Fruit fly (Drosophila melanogaster) whole organism, embryonic: Measurements from ENCODE around the gene Nse4.
A peak's percentile ranks its signal among the peaks of the same experiment; 100 is the strongest.

ENCODE experiments used
- Aef1 ChIP-seq: fragments of 200-800 bp; sonication (Bioruptor generic); IDR thresholded peaks from 3 replicates; pipeline ENCODE4 v1.3.6; 2022; ENCODE audit warnings: missing biosample characterization, missing genetic modification characterization
- BtbVII ChIP-seq: fragments of 200-800 bp; sonication (Bioruptor generic); optimal IDR thresholded peaks from 3 replicates; lab custom pipeline; 2017; ENCODE audit warnings: missing biosample characterization, mild to moderate bottlenecking, missing genetic modification characterization
- CG10979 ChIP-seq: fragments of 200-800 bp; sonication (Bioruptor generic); optimal IDR thresholded peaks from 2 replicates; lab custom pipeline; 2018; ENCODE audit warnings: missing biosample characterization, mild to moderate bottlenecking, missing genetic modification characterization, moderate library complexity
- CG11085 ChIP-seq: fragments of 200-800 bp; sonication (Bioruptor generic); IDR thresholded peaks from 2 replicates; pipeline ENCODE4 v1.3.6; 2022; ENCODE audit warnings: missing biosample characterization, missing genetic modification characterization
- CG12744 ChIP-seq: fragments of 200-800 bp; sonication (Bioruptor generic); optimal IDR thresholded peaks from 2 replicates; lab custom pipeline; 2016; ENCODE audit warnings: missing biosample characterization, missing genetic modification characterization
- CG14014 ChIP-seq: fragments of 200-800 bp; sonication (Bioruptor generic); IDR thresholded peaks from 2 replicates; pipeline ENCODE4 v1.3.6; 2022; ENCODE audit warnings: missing biosample characterization, missing genetic modification characterization
- CG15073 ChIP-seq: fragments of 200-800 bp; sonication (Bioruptor generic); optimal IDR thresholded peaks from 2 replicates; lab custom pipeline; 2016; ENCODE audit warnings: missing biosample characterization, missing genetic modification characterization
- CG1602 ChIP-seq: fragments of 200-800 bp; sonication (Bioruptor generic); optimal IDR thresholded peaks from 3 replicates; lab custom pipeline; 2016; ENCODE audit warnings: missing biosample characterization, missing genetic modification characterization
- CG1603 ChIP-seq: fragments of 200-800 bp; sonication (Bioruptor generic); optimal IDR thresholded peaks from 2 replicates; lab custom pipeline; 2019; ENCODE audit warnings: missing biosample characterization, mild to moderate bottlenecking, missing genetic modification characterization, moderate library complexity
- CG17328 ChIP-seq: fragments of 200-800 bp; sonication (Bioruptor generic); IDR thresholded peaks from 2 replicates; pipeline ENCODE4 v1.3.6; 2022; ENCODE audit warnings: missing biosample characterization, missing genetic modification characterization
- CG17385 ChIP-seq: fragments of 200-800 bp; sonication (Bioruptor generic); optimal IDR thresholded peaks from 3 replicates; lab custom pipeline; 2018; ENCODE audit warnings: missing biosample characterization, mild to moderate bottlenecking, missing genetic modification characterization
- CG17829 ChIP-seq: fragments of 200-800 bp; optimal IDR thresholded peaks from 2 replicates; lab custom pipeline; 2019; ENCODE audit warnings: missing biosample characterization, mild to moderate bottlenecking, missing genetic modification characterization, moderate library complexity
- CG18262 ChIP-seq: fragments of 200-800 bp; optimal IDR thresholded peaks from 3 replicates; lab custom pipeline; 2019; ENCODE audit warnings: missing biosample characterization, mild to moderate bottlenecking, missing genetic modification characterization, moderate library complexity
- CG31224 ChIP-seq: fragments of 200-800 bp; sonication (Bioruptor generic); IDR thresholded peaks from 2 replicates; pipeline ENCODE4 v1.3.6; 2022; ENCODE audit warnings: missing biosample characterization, missing genetic modification characterization
- CG33213 ChIP-seq: fragments of 200-800 bp; sonication (Bioruptor generic); optimal IDR thresholded peaks from 3 replicates; lab custom pipeline; 2016; ENCODE audit warnings: missing biosample characterization, missing genetic modification characterization
- CG3726 ChIP-seq: fragments of 200-800 bp; sonication (Bioruptor generic); IDR thresholded peaks from 3 replicates; pipeline ENCODE4, ENCODE4 v1.3.6; 2022; ENCODE audit warnings: missing biosample characterization, missing genetic modification characterization
- CG43689 ChIP-seq: fragments of 200-800 bp; sonication (Bioruptor generic); IDR thresholded peaks from 2 replicates; pipeline ENCODE4 v1.3.6; 2022; ENCODE audit warnings: missing biosample characterization, missing genetic modification characterization
- CG4617 ChIP-seq: fragments of 200-800 bp; sonication (Bioruptor generic); optimal IDR thresholded peaks from 3 replicates; lab custom pipeline; 2016; ENCODE audit warnings: missing biosample characterization, missing genetic modification characterization, borderline replicate concordance
- CG7556 ChIP-seq: fragments of 200-800 bp; sonication (Bioruptor generic); optimal IDR thresholded peaks from 2 replicates; lab custom pipeline; 2017; ENCODE audit warnings: missing biosample characterization, mild to moderate bottlenecking, missing genetic modification characterization
- CG8924 ChIP-seq: fragments of 200-800 bp; optimal IDR thresholded peaks from 3 replicates; lab custom pipeline; 2019; ENCODE audit warnings: missing biosample characterization, mild to moderate bottlenecking, missing genetic modification characterization, moderate library complexity
- CG9437 ChIP-seq: fragments of 200-800 bp; sonication (Bioruptor generic); optimal IDR thresholded peaks from 2 replicates; lab custom pipeline; 2018; ENCODE audit warnings: missing biosample characterization, mild to moderate bottlenecking, missing genetic modification characterization
- CG9817 ChIP-seq: fragments of 200-800 bp; sonication (Bioruptor generic); optimal IDR thresholded peaks from 2 replicates; lab custom pipeline; 2018; ENCODE audit warnings: missing biosample characterization, mild to moderate bottlenecking, missing genetic modification characterization, moderate library complexity
- D19A ChIP-seq: fragments of 200-800 bp; optimal IDR thresholded peaks from 3 replicates; lab custom pipeline; 2019; ENCODE audit warnings: missing biosample characterization, mild to moderate bottlenecking, missing genetic modification characterization, moderate library complexity
- Dp ChIP-seq: fragments of 200-800 bp; sonication (Bioruptor generic); optimal IDR thresholded peaks from 2 replicates; lab custom pipeline; 2018; ENCODE audit warnings: missing biosample characterization, mild to moderate bottlenecking, missing genetic modification characterization, moderate library complexity
- Hr39 ChIP-seq: fragments of >200 bp; optimal IDR thresholded peaks from 2 replicates; lab custom pipeline; 2017
- MBD-R2 ChIP-seq: fragments of 200-800 bp; sonication (Bioruptor generic); IDR thresholded peaks from 2 replicates; pipeline ENCODE4 v1.3.6; 2022; ENCODE audit warnings: missing biosample characterization, missing genetic modification characterization
- Rfx ChIP-seq: fragments of 200-800 bp; sonication (Bioruptor generic); IDR thresholded peaks from 2 replicates; pipeline ENCODE4 v1.3.6; 2022; ENCODE audit warnings: missing biosample characterization, missing genetic modification characterization
- Sox100B ChIP-seq: fragments of 200-800 bp; sonication (Bioruptor generic); optimal IDR thresholded peaks from 3 replicates; lab custom pipeline; 2018; ENCODE audit warnings: missing biosample characterization, mild to moderate bottlenecking, missing genetic modification characterization
- YL-1 ChIP-seq: fragments of 200-800 bp; sonication (Bioruptor generic); optimal IDR thresholded peaks from 3 replicates; lab custom pipeline; 2017; ENCODE audit warnings: missing biosample characterization, mild to moderate bottlenecking, missing genetic modification characterization
- az2 ChIP-seq: fragments of 200-800 bp; sonication (Bioruptor generic); optimal IDR thresholded peaks from 3 replicates; lab custom pipeline; 2016; ENCODE audit warnings: missing biosample characterization, missing genetic modification characterization
- bbx ChIP-seq: fragments of 200-800 bp; sonication (Bioruptor generic); IDR thresholded peaks from 2 replicates; pipeline ENCODE4 v1.3.6; 2022; ENCODE audit warnings: missing biosample characterization, missing genetic modification characterization; ENCODE audit not compliant: partially characterized antibody
- chn ChIP-seq: fragments of 200-800 bp; sonication (Bioruptor generic); optimal IDR thresholded peaks from 2 replicates; lab custom pipeline; 2016; ENCODE audit warnings: missing biosample characterization, missing genetic modification characterization
- disco-r ChIP-seq: fragments of 200-800 bp; sonication (Bioruptor generic); optimal IDR thresholded peaks from 2 replicates; lab custom pipeline; 2016; ENCODE audit warnings: missing biosample characterization, missing genetic modification characterization
- dpn ChIP-seq, 2 experiments: fragments of 200-800 bp; sonication (Bioruptor generic); optimal IDR thresholded peaks; 3 replicates each; lab custom pipeline; 2016; ENCODE audit warnings: missing biosample characterization in 2 of 2, missing genetic modification characterization in 2 of 2
- emc ChIP-seq: fragments of 200-800 bp; sonication (Bioruptor generic); optimal IDR thresholded peaks from 2 replicates; lab custom pipeline; 2016; ENCODE audit warnings: missing biosample characterization, missing genetic modification characterization
- eyg ChIP-seq: fragments of 200-800 bp; sonication (Bioruptor generic); optimal IDR thresholded peaks from 3 replicates; lab custom pipeline; 2016; ENCODE audit warnings: missing biosample characterization, missing genetic modification characterization
- hkb ChIP-seq, 2 experiments: fragments of 200-800 bp in 1 of 2; fragments of >200 bp in 1 of 2; sonication (Bioruptor generic) in 1 of 2; IDR thresholded peaks in 1 of 2; optimal IDR thresholded peaks in 1 of 2; 2 replicates each; pipeline versions ENCODE4 v1.3.6 to Lab custom; 2017 to 2022; ENCODE audit warnings: missing biosample characterization in 1 of 2, missing genetic modification characterization in 1 of 2
- lbe ChIP-seq: fragments of 200-800 bp; sonication (Bioruptor generic); optimal IDR thresholded peaks from 2 replicates; lab custom pipeline; 2016; ENCODE audit warnings: missing biosample characterization, mild to moderate bottlenecking, missing genetic modification characterization
- mirr ChIP-seq: fragments of 200-800 bp; sonication (Bioruptor generic); optimal IDR thresholded peaks from 3 replicates; lab custom pipeline; 2018; ENCODE audit warnings: missing biosample characterization, mild to moderate bottlenecking, missing genetic modification characterization
- oc ChIP-seq: fragments of 200-800 bp; sonication (Bioruptor generic); optimal IDR thresholded peaks from 2 replicates; lab custom pipeline; 2018; ENCODE audit warnings: missing biosample characterization, mild to moderate bottlenecking, missing genetic modification characterization, moderate library complexity
- otp ChIP-seq: fragments of 200-800 bp; sonication (Bioruptor generic); IDR thresholded peaks from 3 replicates; pipeline ENCODE4, ENCODE4 v1.3.6; 2022; ENCODE audit warnings: missing biosample characterization, missing genetic modification characterization
- phol ChIP-seq: fragments of 200-800 bp; sonication (Bioruptor generic); optimal IDR thresholded peaks from 3 replicates; lab custom pipeline; 2018; ENCODE audit warnings: missing biosample characterization, mild to moderate bottlenecking, missing genetic modification characterization, moderate library complexity
- prd ChIP-seq, 3 experiments: fragments of >200 bp in 2 of 3; fragments of 200-800 bp in 1 of 3; sonication (Bioruptor generic) in 1 of 3; optimal IDR thresholded peaks in 2 of 3; IDR thresholded peaks in 1 of 3; 2 replicates in 2 of 3; 3 replicates in 1 of 3; pipeline versions ENCODE4 v1.3.6 to Lab custom; 2017 to 2022; ENCODE audit warnings: missing biosample characterization in 1 of 3, missing genetic modification characterization in 1 of 3
- salm ChIP-seq: fragments of 200-800 bp; sonication (Bioruptor generic); optimal IDR thresholded peaks from 2 replicates; lab custom pipeline; 2018; ENCODE audit warnings: missing biosample characterization, mild to moderate bottlenecking, missing genetic modification characterization
- slbo ChIP-seq: fragments of 200-800 bp; sonication (Bioruptor generic); IDR thresholded peaks from 2 replicates; pipeline ENCODE4 v1.3.6; 2022; ENCODE audit warnings: missing biosample characterization, missing genetic modification characterization
- trem ChIP-seq: fragments of 200-800 bp; optimal IDR thresholded peaks from 3 replicates; lab custom pipeline; 2019; ENCODE audit warnings: missing biosample characterization, mild to moderate bottlenecking, missing genetic modification characterization, moderate library complexity
- vvl ChIP-seq: fragments of 200-800 bp; sonication (Bioruptor generic); IDR thresholded peaks from 2 replicates; pipeline ENCODE4 v1.3.6; 2022; ENCODE audit warnings: missing biosample characterization, missing genetic modification characterization
- wek ChIP-seq: fragments of 200-800 bp; sonication (Bioruptor generic); optimal IDR thresholded peaks from 3 replicates; lab custom pipeline; 2018; ENCODE audit warnings: missing biosample characterization, mild to moderate bottlenecking, missing genetic modification characterization, moderate library complexity
- zf30C ChIP-seq: fragments of 200-800 bp; sonication (Bioruptor generic); optimal IDR thresholded peaks from 3 replicates; lab custom pipeline; 2018; ENCODE audit warnings: missing biosample characterization, mild to moderate bottlenecking, missing genetic modification characterization
- zfh2 ChIP-seq: fragments of 200-800 bp; sonication (Bioruptor generic); optimal IDR thresholded peaks from 2 replicates; lab custom pipeline; 2016; ENCODE audit warnings: missing biosample characterization, missing genetic modification characterization

The Nse4 gene

dm6 chr2L:10428528-10428927 lies 10.7 kb upstream of the Nse4 start, which contains the start of gene CG5188 (continued):
- TF ChIP-seq zf30C (GFP tag; lab: Kevin White, UChicago) (no peak), CG10979 (tag; lab: Kevin White, UChicago) (peak; percentile 52), YL-1 (GFP tag; lab: Kevin White, UChicago) (peak; percentile 82), Hr39 (lab: Kevin White, UChicago) (no peak), salm (tag; lab: Kevin White, UChicago) (peak; percentile 7), CG8924 (tag; lab: Kevin White, UChicago) (peak; percentile 53), slbo (GFP tag; lab: Robert Waterston, UW) (peak; percentile 67), CG15073 (no peak), disco-r (GFP tag; lab: Kevin White, UChicago) (no peak), chn (GFP tag; lab: Kevin White, UChicago) (peak; percentile 17), mirr (GFP tag; lab: Kevin White, UChicago) (no peak), CG7556 (GFP tag; lab: Kevin White, UChicago) (peak; percentile 60), eyg (GFP tag; lab: Kevin White, UChicago) (no peak), phol (tag; lab: Kevin White, UChicago) (peak; percentile 55), CG12744 (GFP tag; lab: Kevin White, UChicago) (no peak), BtbVII (GFP tag; lab: Kevin White, UChicago) (no peak), CG4617 (GFP tag; lab: Kevin White, UChicago) (peak; percentile 19), CG43689 (no peak), wek (peak; percentile 98), emc (no peak), Rfx (GFP tag; lab: Robert Waterston, UW) (peak; percentile 61), CG3726 (GFP tag; lab: Robert Waterston, UW) (0 out of 3 replicates have a peak, but pooled peaks have one; percentile 35), CG1603 (tag; lab: Kevin White, UChicago) (peak; percentile 28), prd (optimal IDR thresholded peaks at IDR 0.05; lab: Kevin White, UChicago) (no peak), prd (GFP tag; IDR thresholded peaks at IDR 0.05; lab: Robert Waterston, UW) (0 out of 3 replicates have a peak, but pooled peaks have one; percentile 23), MBD-R2 (peak; percentile 75; the same call in 1 of the 2 replicates), oc (tag; lab: Kevin White, UChicago) (peak; percentile 14), CG11085 (GFP tag; lab: Robert Waterston, UW) (no peak; the same call in 1 of the 2 replicates), az2 (GFP tag; lab: Kevin White, UChicago) (peak; percentile 68), CG14014 (GFP tag; lab: Robert Waterston, UW) (peak; percentile 35; the same call in 1 of the 2 replicates), CG9437 (GFP tag; lab: Kevin White, UChicago) (peak; percentile 25), bbx (no peak), Dp (peak; percentile 3), CG18262 (peak; percentile 49), CG33213 (GFP tag; lab: Kevin White, UChicago) (no peak), otp (GFP tag; lab: Robert Waterston, UW) (0 out of 3 replicates have a peak, but pooled peaks have one; percentile 25), Aef1 (peak; percentile 45; the same call in 1 of the 3 replicates), hkb (optimal IDR thresholded peaks at IDR 0.05; lab: Kevin White, UChicago) (no peak), hkb (GFP tag; IDR thresholded peaks at IDR 0.05; lab: Robert Waterston, UW) (peak; percentile 61; the same call in 1 of the 2 replicates), CG17385 (GFP tag; lab: Kevin White, UChicago) (peak; percentile 48), Sox100B (GFP tag; lab: Kevin White, UChicago) (peak; percentile 53), lbe (GFP tag; lab: Kevin White, UChicago) (peak; percentile 14), D19A (tag; lab: Kevin White, UChicago) (no peak), CG1602 (GFP tag; lab: Kevin White, UChicago) (peak; percentile 45), dpn (GFP tag; optimal IDR thresholded peaks at IDR 0.05; lab: Kevin White, UChicago) (peak; percentile 15 to 56), CG31224 (GFP tag; lab: Robert Waterston, UW) (0 out of 2 replicates have a peak, but pooled peaks have one; percentile 27), CG9817 (no peak), CG17328 (GFP tag; lab: Robert Waterston, UW) (peak; percentile 68), trem (tag; lab: Kevin White, UChicago) (peak; percentile 55), vvl (GFP tag; lab: Robert Waterston, UW) (peak; percentile 79), zfh2 (GFP tag; lab: Kevin White, UChicago) (no peak), CG17829 (peak; percentile 68)
